Fruit fly (Drosophila melanogaster) whole organism, wandering third instar larva: ENCODE results near the gene mbf1.
A peak's percentile ranks its signal among the peaks of the same experiment; 100 is the strongest.

Experiments used
- Abd-B ChIP-seq: fragments of >200 bp; optimal IDR thresholded peaks from 2 replicates; lab custom pipeline; 2017; ENCODE audit warnings: missing biosample characterization, missing genetic modification characterization
- CG32264 ChIP-seq: fragments of 200-800 bp; sonication (Bioruptor generic); optimal IDR thresholded peaks from 2 replicates; lab custom pipeline; 2016; ENCODE audit warnings: missing biosample characterization, missing genetic modification characterization
- CG9705 ChIP-seq: fragments of 200-800 bp; sonication (Bioruptor generic); optimal IDR thresholded peaks from 2 replicates; lab custom pipeline; 2018; ENCODE audit warnings: missing biosample characterization, mild to moderate bottlenecking, missing genetic modification characterization
- Dfd ChIP-seq: fragments of >200 bp; optimal IDR thresholded peaks from 2 replicates; lab custom pipeline; 2017; ENCODE audit warnings: missing biosample characterization, missing genetic modification characterization
- Hnf4 ChIP-seq: fragments of 200-800 bp; sonication (Bioruptor generic); optimal IDR thresholded peaks from 2 replicates; lab custom pipeline; 2016; ENCODE audit warnings: missing biosample characterization, mild to moderate bottlenecking, missing genetic modification characterization
- Hr83 ChIP-seq: fragments of 200-300 bp; sonication (Bioruptor generic); optimal IDR thresholded peaks from 2 replicates; lab custom pipeline; 2016; ENCODE audit warnings: missing biosample characterization, mild to moderate bottlenecking, missing genetic modification characterization, moderate library complexity; ENCODE audit not compliant: poor library complexity, severe bottlenecking
- Jra ChIP-seq: sonication (Bioruptor generic); optimal IDR thresholded peaks from 2 replicates; lab custom pipeline; 2016; ENCODE audit warnings: missing biosample characterization, missing genetic modification characterization
- OdsH ChIP-seq: fragments of 200-800 bp; sonication (Bioruptor generic); optimal IDR thresholded peaks from 2 replicates; lab custom pipeline; 2016; ENCODE audit warnings: missing biosample characterization, mild to moderate bottlenecking, missing genetic modification characterization
- Sp1 ChIP-seq: fragments of 200-800 bp; sonication (Bioruptor generic); optimal IDR thresholded peaks from 3 replicates; lab custom pipeline; 2019; ENCODE audit warnings: missing biosample characterization, mild to moderate bottlenecking, missing genetic modification characterization, moderate library complexity
- br ChIP-seq: fragments of 200-800 bp; sonication (Bioruptor generic); optimal IDR thresholded peaks from 2 replicates; lab custom pipeline; 2016; ENCODE audit warnings: missing biosample characterization, missing genetic modification characterization
- h ChIP-seq: fragments of 200-800 bp; sonication (Bioruptor generic); optimal IDR thresholded peaks from 3 replicates; lab custom pipeline; 2016; ENCODE audit warnings: missing biosample characterization, mild to moderate bottlenecking, missing genetic modification characterization
- pan ChIP-seq: fragments of >200 bp; optimal IDR thresholded peaks from 2 replicates; lab custom pipeline; 2017
- psq ChIP-seq: fragments of 200-800 bp; sonication (Bioruptor generic); optimal IDR thresholded peaks from 3 replicates; lab custom pipeline; 2017; ENCODE audit warnings: missing biosample characterization, mild to moderate bottlenecking, missing genetic modification characterization, moderate library complexity
- rgr ChIP-seq: fragments of 200-800 bp; sonication (Bioruptor generic); optimal IDR thresholded peaks from 3 replicates; lab custom pipeline; 2016; ENCODE audit warnings: missing biosample characterization, mild to moderate bottlenecking, missing genetic modification characterization

DNA sequence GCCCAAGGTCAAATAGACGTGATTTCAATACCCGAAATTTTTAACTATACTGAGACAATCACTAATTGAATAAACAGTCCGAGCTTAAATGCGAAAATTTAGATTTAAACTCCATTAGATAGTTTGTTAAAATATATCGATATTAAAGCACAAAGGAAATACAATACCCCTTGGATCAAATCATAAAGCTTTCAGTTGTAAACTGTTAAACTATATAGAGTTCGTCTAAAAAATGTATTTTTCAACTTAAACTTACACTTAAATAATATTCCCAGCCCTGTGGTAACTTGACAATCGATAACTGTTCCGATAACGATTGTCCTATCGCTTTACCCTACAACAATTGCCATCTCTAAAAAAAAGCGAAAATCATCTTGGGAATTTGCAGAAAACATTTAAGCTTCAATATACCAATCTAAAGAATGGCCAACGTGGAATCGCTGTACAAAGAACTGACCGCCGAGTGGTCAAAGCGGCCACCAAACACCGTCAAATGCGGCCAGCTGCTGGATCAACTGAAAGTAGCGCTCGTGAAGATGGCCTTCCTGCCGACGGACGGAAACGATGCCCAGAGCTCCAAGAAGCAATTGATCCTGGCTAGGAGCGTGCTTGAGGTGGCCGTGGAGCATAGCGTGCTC lies 8.6 kb downstream of the mbf1 start, which contains the start of gene Rpn12:
- TF ChIP-seq rgr (GFP tag; lab: Kevin White, UChicago) (peak; percentile 22), OdsH (GFP tag; lab: Kevin White, UChicago) (no peak), Abd-B (no peak), Dfd (no peak), psq (GFP tag; lab: Kevin White, UChicago) (no peak), Hr83 (GFP tag; lab: Kevin White, UChicago) (peak; percentile 29), Sp1 (GFP tag; lab: Kevin White, UChicago) (peak; percentile 42), br (peak; percentile 22), Hnf4 (no peak), h (GFP tag; lab: Kevin White, UChicago) (peak; percentile 49), CG32264 (GFP tag; lab: Kevin White, UChicago) (no peak), CG9705 (GFP tag; lab: Kevin White, UChicago) (peak; percentile 12), pan (lab: Kevin White, UChicago) (no peak), Jra (peak; percentile 27)
